Worm (Caenorhabditis elegans): ENCODE results near the gene R05F9.9.

DNA sequence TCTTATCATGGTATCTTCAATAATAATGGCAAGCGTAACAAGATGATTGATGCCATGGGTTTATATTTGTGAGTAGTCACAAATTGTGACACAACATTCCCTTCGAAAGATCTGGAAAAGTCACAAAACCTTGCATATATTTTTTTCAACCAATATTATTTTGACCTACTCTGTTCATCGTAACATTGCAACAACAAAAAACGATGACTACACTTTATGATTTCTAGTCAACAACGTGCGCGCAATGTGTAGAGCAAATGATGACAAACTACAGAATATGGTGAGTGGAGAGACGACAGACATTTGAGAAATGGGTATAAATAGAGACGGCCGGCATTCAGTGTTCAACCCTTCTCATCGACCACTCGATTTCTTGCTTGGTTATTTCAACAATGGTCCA is 20.2 kb downstream of the R05F9.9 start, which contains the start of gene gst-7:
- TF ChIP-seq ama-1 (optimal IDR thresholded peaks at IDR 0.05) (no peak), nhr-12 (tag; optimal IDR thresholded peaks at IDR 0.05) (no peak), unc-62 (GFP tag; optimal IDR thresholded peaks at IDR 0.05) (no peak), egl-27 (tag; optimal IDR thresholded peaks at IDR 0.05) (no peak), nhr-90 (tag; optimal IDR thresholded peaks at IDR 0.05; ENCODE audit: poor library complexity) (peak; percentile 19), ztf-4 (tag; optimal IDR thresholded peaks at IDR 0.05) (no peak), ceh-82 (tag; optimal IDR thresholded peaks at IDR 0.05) (no peak)

Data from whole organism, L1 larva.